Worm (Caenorhabditis elegans) whole organism, L2 larva: ENCODE data around the gene D1022.5.
"Not testable (repeated sequence)": the region's sequence is repeated elsewhere in the genome, so short reads cannot be mapped to it uniquely, and the experiment has no call there.

Experiments
- C34F6.9 ChIP-seq: fragments of 150-350 bp; optimal IDR thresholded peaks from 2 replicates; lab custom pipeline; 2014; ENCODE audit warnings: missing biosample characterization, missing genetic modification characterization
- F13H6.1 ChIP-seq: sonication (generic microtip); optimal IDR thresholded peaks from 2 replicates; lab custom pipeline; 2016; ENCODE audit warnings: missing genetic modification characterization, missing compliant biosample characterization
- R02D3.7 ChIP-seq: fragments of 150-350 bp; optimal IDR thresholded peaks from 2 replicates; lab custom pipeline; 2014; ENCODE audit warnings: missing biosample characterization, missing genetic modification characterization
- Y55F3AM.14 ChIP-seq: fragments of 200-800 bp; sonication (Bioruptor generic); optimal IDR thresholded peaks from 2 replicates; lab custom pipeline; 2018; ENCODE audit warnings: mild to moderate bottlenecking, missing genetic modification characterization, missing compliant biosample characterization
- aly-2 ChIP-seq: fragments of 150-350 bp; optimal IDR thresholded peaks from 2 replicates; lab custom pipeline; 2014; ENCODE audit warnings: missing biosample characterization, missing genetic modification characterization
- blmp-1 ChIP-seq: sonication (generic microtip); optimal IDR thresholded peaks from 2 replicates; lab custom pipeline; 2017; ENCODE audit warnings: missing genetic modification characterization, mild to moderate bottlenecking, missing compliant biosample characterization, antibody characterized with exemption, moderate library complexity; ENCODE audit not compliant: insufficient read depth
- ceh-16 ChIP-seq: fragments of 150-350 bp; optimal IDR thresholded peaks from 2 replicates; lab custom pipeline; 2014; ENCODE audit warnings: missing biosample characterization, missing genetic modification characterization
- ceh-82 ChIP-seq: fragments of 150-350 bp; optimal IDR thresholded peaks from 2 replicates; lab custom pipeline; 2014; ENCODE audit warnings: missing biosample characterization, missing genetic modification characterization
- crh-2 ChIP-seq: sonication (generic microtip); optimal IDR thresholded peaks from 2 replicates; lab custom pipeline; 2017; ENCODE audit warnings: missing biosample characterization, missing genetic modification characterization
- dmd-4 ChIP-seq: sonication (generic microtip); optimal IDR thresholded peaks from 2 replicates; lab custom pipeline; 2017; ENCODE audit warnings: missing biosample characterization, missing genetic modification characterization
- egl-27 ChIP-seq: sonication (generic microtip); optimal IDR thresholded peaks from 3 replicates; lab custom pipeline; 2017; ENCODE audit warnings: missing biosample characterization, missing genetic modification reagents, missing genetic modification characterization
- fos-1 ChIP-seq: fragments of 150-350 bp; optimal IDR thresholded peaks from 2 replicates; lab custom pipeline; 2014; ENCODE audit warnings: missing biosample characterization, missing genetic modification characterization
- gmeb-1 ChIP-seq: fragments of 150-350 bp; optimal IDR thresholded peaks from 2 replicates; lab custom pipeline; 2014; ENCODE audit warnings: missing biosample characterization, missing genetic modification characterization
- lin-11 ChIP-seq: fragments of 150-350 bp; sonication (generic microtip); optimal IDR thresholded peaks from 2 replicates; lab custom pipeline; 2014; ENCODE audit warnings: missing biosample characterization, missing genetic modification characterization, inconsistent platforms, mixed read lengths
- lin-13 ChIP-seq: fragments of 150-350 bp; optimal IDR thresholded peaks from 2 replicates; lab custom pipeline; 2014; ENCODE audit warnings: missing biosample characterization, missing genetic modification reagents, missing genetic modification characterization
- lin-39 ChIP-seq: fragments of 150-350 bp; optimal IDR thresholded peaks from 2 replicates; lab custom pipeline; 2014; ENCODE audit warnings: missing biosample characterization, missing genetic modification reagents, missing genetic modification characterization
- lsy-2 ChIP-seq, 2 experiments: fragments of 150-350 bp in 1 of 2; sonication (generic microtip) in 1 of 2; optimal IDR thresholded peaks; 2 replicates each; lab custom pipeline; 2014 to 2017; ENCODE audit warnings: missing biosample characterization in 2 of 2, missing genetic modification characterization in 2 of 2
- mab-5 ChIP-seq: fragments of 150-350 bp; optimal IDR thresholded peaks from 2 replicates; lab custom pipeline; 2014; ENCODE audit warnings: missing biosample characterization, missing genetic modification characterization
- mbf-1 ChIP-seq: sonication (generic microtip); optimal IDR thresholded peaks from 2 replicates; lab custom pipeline; 2017; ENCODE audit warnings: missing biosample characterization, missing genetic modification characterization
- mdl-1 ChIP-seq, 2 experiments: fragments of 150-350 bp in 1 of 2; sonication (generic microtip) in 1 of 2; optimal IDR thresholded peaks; 2 replicates each; lab custom pipeline; 2017; ENCODE audit warnings: missing biosample characterization in 2 of 2, missing genetic modification characterization in 2 of 2
- nhr-10 ChIP-seq: sonication (generic microtip); optimal IDR thresholded peaks from 2 replicates; lab custom pipeline; 2017; ENCODE audit warnings: missing biosample characterization, missing genetic modification characterization
- nhr-11 ChIP-seq: fragments of 150-350 bp; optimal IDR thresholded peaks from 2 replicates; lab custom pipeline; 2014; ENCODE audit warnings: missing biosample characterization, missing genetic modification characterization
- nhr-129 ChIP-seq: fragments of 150-350 bp; optimal IDR thresholded peaks from 2 replicates; lab custom pipeline; 2014; ENCODE audit warnings: missing biosample characterization, missing genetic modification characterization
- nhr-21 ChIP-seq: fragments of 150-350 bp; optimal IDR thresholded peaks from 2 replicates; lab custom pipeline; 2014; ENCODE audit warnings: missing biosample characterization, missing genetic modification characterization
- nhr-23 ChIP-seq: fragments of 150-350 bp; optimal IDR thresholded peaks from 2 replicates; lab custom pipeline; 2014; ENCODE audit warnings: missing biosample characterization, missing genetic modification reagents, missing genetic modification characterization
- nhr-237 ChIP-seq: fragments of 150-350 bp; optimal IDR thresholded peaks from 2 replicates; lab custom pipeline; 2014; ENCODE audit warnings: missing biosample characterization, missing genetic modification characterization
- nhr-6 ChIP-seq: fragments of 150-350 bp; optimal IDR thresholded peaks from 2 replicates; lab custom pipeline; 2014; ENCODE audit warnings: missing biosample characterization, missing genetic modification characterization
- nhr-77 ChIP-seq: fragments of 150-350 bp; optimal IDR thresholded peaks from 2 replicates; lab custom pipeline; 2014; ENCODE audit warnings: missing biosample characterization, missing genetic modification characterization
- sem-4 ChIP-seq: fragments of 150-350 bp; optimal IDR thresholded peaks from 2 replicates; lab custom pipeline; 2014; ENCODE audit warnings: missing biosample characterization, missing genetic modification reagents, missing genetic modification characterization
- skn-1 ChIP-seq: sonication (generic microtip); optimal IDR thresholded peaks from 2 replicates; lab custom pipeline; 2017; ENCODE audit warnings: missing biosample characterization, missing genetic modification characterization
- sma-9 ChIP-seq, 2 experiments: fragments of 150-350 bp in 1 of 2; sonication (generic microtip) in 1 of 2; optimal IDR thresholded peaks; 2 replicates each; lab custom pipeline; 2014 to 2016; ENCODE audit warnings: missing genetic modification characterization in 2 of 2, mild to moderate bottlenecking in 1 of 2, missing biosample characterization in 1 of 2, missing compliant biosample characterization in 1 of 2, missing genetic modification reagents in 1 of 2, moderate library complexity in 1 of 2
- snpc-4 ChIP-seq: fragments of 150-350 bp; optimal IDR thresholded peaks from 2 replicates; lab custom pipeline; 2014; ENCODE audit warnings: missing biosample characterization, missing genetic modification characterization
- unc-39 ChIP-seq: fragments of 150-350 bp; optimal IDR thresholded peaks from 2 replicates; lab custom pipeline; 2014; ENCODE audit warnings: missing biosample characterization, missing genetic modification characterization
- unc-62 ChIP-seq: fragments of 150-350 bp; optimal IDR thresholded peaks from 2 replicates; lab custom pipeline; 2014; ENCODE audit warnings: missing biosample characterization, missing genetic modification reagents, missing genetic modification characterization
- zag-1 ChIP-seq: fragments of 150-350 bp; optimal IDR thresholded peaks from 2 replicates; lab custom pipeline; 2014; ENCODE audit warnings: missing biosample characterization, missing genetic modification characterization
- ztf-4 ChIP-seq: fragments of 150-350 bp; optimal IDR thresholded peaks from 2 replicates; lab custom pipeline; 2014; ENCODE audit warnings: missing biosample characterization, missing genetic modification characterization

Gene D1022.5

DNA sequence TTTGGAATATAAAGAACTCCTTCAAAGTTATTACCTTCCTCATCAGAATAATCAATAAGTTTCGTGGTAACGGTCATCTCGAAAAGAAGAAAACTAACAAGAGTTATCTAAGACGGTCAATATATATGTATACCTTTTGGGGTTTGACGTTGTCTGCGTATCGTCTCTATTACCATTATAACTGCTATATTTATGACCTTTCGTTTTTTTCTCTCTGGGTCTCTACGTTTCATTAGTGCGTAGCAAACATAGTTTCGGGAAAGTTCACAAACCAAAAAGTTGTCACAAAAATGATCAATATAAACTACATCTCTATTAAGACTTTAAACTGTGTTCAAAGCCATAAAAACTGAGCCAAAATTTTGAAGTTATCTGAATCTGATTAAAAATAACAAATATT is 1.4 kb downstream of the D1022.5 start, which contains the start of gene D1022.4 (continued):
- TF ChIP-seq dmd-4 (no peak), ztf-4 (tag; lab: Kevin White, UChicago) (no peak), mab-5 (tag; lab: Kevin White, UChicago) (no peak), snpc-4 (no peak), lin-11 (tag; lab: Kevin White, UChicago) (no peak), fos-1 (peak; percentile 57), mbf-1 (tag; lab: Kevin White, UChicago) (no peak)

DNA sequence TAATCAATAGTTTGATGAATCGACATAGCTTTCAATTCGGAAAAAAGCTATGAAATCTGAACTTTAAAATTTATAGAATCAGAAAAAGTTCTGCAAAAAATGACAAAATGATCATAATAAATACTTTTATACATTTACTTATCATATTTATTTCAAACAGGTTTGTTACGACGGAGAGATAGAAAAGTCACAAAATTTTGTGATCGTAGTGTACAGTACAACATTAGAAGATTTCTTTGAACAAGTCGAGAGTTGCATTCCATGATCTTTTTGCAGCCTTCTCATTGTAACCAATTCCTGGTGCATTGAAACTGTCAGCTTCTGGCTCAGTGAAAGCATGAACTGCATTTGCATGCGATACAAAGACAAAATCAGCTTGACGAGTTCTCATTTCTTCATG is 2.4 kb downstream of the D1022.5 start, which contains the start of gene D1022.3:
TSS of gene D1022.3 (minus strand) at position 101 of the 400 bp plus-strand sequence.
- TF ChIP-seq aly-2 (tag; lab: Kevin White, UChicago) (no peak), nhr-23 (tag; lab: Kevin White, UChicago) (no peak), R02D3.7 (tag; lab: Kevin White, UChicago) (no peak), F13H6.1 (tag; lab: Kevin White, UChicago) (no peak), gmeb-1 (no peak), unc-39 (no peak), mab-5 (tag; lab: Kevin White, UChicago) (no peak), sem-4 (tag; lab: Kevin White, UChicago) (no peak), crh-2 (tag; lab: Kevin White, UChicago) (no peak), ceh-82 (tag; lab: Kevin White, UChicago) (no peak)

DNA sequence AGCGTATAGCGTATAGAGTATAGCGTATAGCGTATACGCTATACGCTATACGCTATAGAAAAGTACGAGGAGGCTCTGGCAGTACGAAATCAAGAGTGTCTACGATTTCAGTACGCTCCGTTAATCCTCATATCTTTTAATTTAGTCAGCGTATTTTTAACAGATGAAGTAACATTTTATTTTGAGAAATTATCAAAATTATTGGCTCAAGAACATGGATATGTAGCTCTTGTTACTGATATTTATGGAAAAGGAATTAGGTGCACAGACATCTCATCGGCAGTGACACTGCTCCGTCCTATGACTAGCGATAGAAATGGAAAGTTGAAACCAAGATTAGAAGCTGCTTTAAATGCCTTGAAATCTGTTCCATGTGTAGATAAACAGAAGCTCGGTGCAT is 23.6 kb downstream of the D1022.5 start, which contains the start of gene K02A2.1:
TSS of gene K02A2.1 (plus strand) at position 301 of the 400 bp plus-strand sequence.
- not testable (repeated sequence) for TF ChIP-seq unc-62 (GFP tag; lab: Kevin White, UChicago); Y55F3AM.14 (GFP tag; lab: Kevin White, UChicago); zag-1 (tag; lab: Kevin White, UChicago)
- TF ChIP-seq, all 48 proteins: peak for 0; not testable (repeated sequence) for 48

DNA sequence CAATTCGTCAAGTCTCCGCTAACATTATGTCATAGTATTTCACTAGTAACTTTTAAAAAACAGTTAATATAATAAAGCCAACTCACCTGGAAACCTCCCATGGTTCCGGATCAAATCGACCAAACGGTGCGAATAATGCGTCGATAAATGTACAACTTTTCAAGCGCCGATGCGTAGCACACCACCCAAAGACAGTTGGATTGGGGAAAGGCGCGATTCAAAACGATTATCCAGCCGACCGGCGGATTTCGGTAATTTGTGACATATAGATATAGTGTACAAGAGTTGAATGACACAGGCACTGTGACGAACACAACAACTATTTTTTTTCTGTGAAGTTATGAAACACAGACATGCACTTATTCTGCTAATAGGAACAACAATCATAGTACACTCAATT is 24.4 kb downstream of the D1022.5 start, which contains the start of gene kcc-3:
TSS of gene kcc-3 (minus strand) at position 101 of the 400 bp plus-strand sequence.
- TF ChIP-seq nhr-129 (tag; lab: Kevin White, UChicago) (no peak), C34F6.9 (tag; lab: Kevin White, UChicago) (no peak), nhr-21 (tag; lab: Kevin White, UChicago) (no peak), snpc-4 (no peak), blmp-1 (tag; lab: Kevin White, UChicago) (no peak), Y55F3AM.14 (GFP tag; lab: Kevin White, UChicago) (no peak), lin-11 (tag; lab: Kevin White, UChicago) (no peak)
- TF ChIP-seq, all 48 proteins: peak for 0

DNA sequence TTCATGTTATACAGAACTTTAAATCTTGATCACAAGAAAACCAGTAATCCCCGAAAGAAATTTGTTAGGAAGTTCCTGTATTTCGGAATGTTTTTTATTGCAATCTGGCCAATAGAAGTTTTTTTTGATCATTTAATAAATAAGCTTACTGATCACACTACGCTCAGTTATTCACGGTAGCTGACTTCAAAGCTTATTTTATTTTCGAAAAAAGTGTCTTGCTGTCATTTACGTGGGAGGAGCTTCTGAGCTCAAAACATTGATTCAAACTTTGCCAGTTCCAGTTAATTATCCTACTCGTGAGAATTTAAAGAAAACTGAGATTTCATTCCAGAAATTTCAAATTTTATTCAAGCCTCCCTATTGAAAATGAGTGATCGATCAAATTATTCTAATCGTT is 26.3 kb downstream of the D1022.5 start, which contains the start of gene srd-54:
TSS of gene srd-54 (plus strand) at position 301 of the 400 bp plus-strand sequence.
- TF ChIP-seq blmp-1 (tag; lab: Kevin White, UChicago) (no peak), unc-62 (GFP tag; lab: Kevin White, UChicago) (no peak), sma-9 (GFP tag; optimal IDR thresholded peaks at IDR 0.05; lab: Kevin White, UChicago) (no peak), sma-9 (tag; optimal IDR thresholded peaks at IDR 0.05; lab: Kevin White, UChicago) (no peak), snpc-4 (no peak), egl-27 (tag; lab: Kevin White, UChicago) (no peak), mdl-1 (tag; optimal IDR thresholded peaks at IDR 0.05; lab: Kevin White, UChicago) (no peak), nhr-11 (tag; lab: Kevin White, UChicago) (no peak), nhr-23 (tag; lab: Kevin White, UChicago) (no peak)
- TF ChIP-seq, all 48 proteins: peak for 0

DNA sequence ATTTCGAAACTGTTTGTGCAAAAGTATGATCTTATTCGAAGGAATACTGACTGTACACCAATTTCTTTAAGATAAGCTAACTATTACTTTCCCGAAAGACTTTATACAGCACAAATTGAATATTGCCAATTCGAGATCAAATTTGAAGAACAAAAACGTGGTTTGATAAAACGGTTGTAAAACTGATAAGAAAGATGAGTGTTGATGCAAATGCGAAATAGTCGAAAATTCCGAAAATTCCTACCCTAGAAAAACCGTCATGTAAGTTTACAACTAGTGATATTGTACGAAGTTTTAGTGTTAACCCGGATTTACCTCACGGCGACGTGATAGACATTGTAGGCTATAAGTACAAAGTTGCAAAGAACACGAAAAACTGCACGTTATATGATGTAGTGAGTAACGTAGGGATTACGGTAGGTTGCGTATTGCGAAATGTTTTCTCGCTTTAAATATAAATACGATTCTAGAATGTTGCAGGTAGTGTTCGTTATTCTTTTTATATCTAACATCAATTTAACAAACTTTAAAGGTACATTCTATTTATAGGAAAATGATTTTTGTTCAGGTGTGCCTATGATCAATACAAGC is 37.7 kb downstream of the D1022.5 start:
- TF ChIP-seq unc-39 (no peak), nhr-6 (tag; lab: Kevin White, UChicago) (no peak), C34F6.9 (tag; lab: Kevin White, UChicago) (no peak), gmeb-1 (no peak), crh-2 (tag; lab: Kevin White, UChicago) (peak; percentile 38), mdl-1 (tag; optimal IDR thresholded peaks at IDR 0.05; lab: Kevin White, UChicago) (no peak), nhr-237 (tag; lab: Kevin White, UChicago) (no peak), nhr-10 (tag; lab: Kevin White, UChicago) (no peak), skn-1 (tag; lab: Kevin White, UChicago) (no peak), sma-9 (GFP tag; optimal IDR thresholded peaks at IDR 0.05; lab: Kevin White, UChicago) (peak; percentile 38), sma-9 (tag; optimal IDR thresholded peaks at IDR 0.05; lab: Kevin White, UChicago) (no peak), aly-2 (tag; lab: Kevin White, UChicago) (no peak), lin-13 (GFP tag; lab: Kevin White, UChicago) (no peak), lin-39 (tag; lab: Kevin White, UChicago) (no peak), nhr-23 (tag; lab: Kevin White, UChicago) (no peak), ceh-16 (no peak), lin-11 (tag; lab: Kevin White, UChicago) (no peak), ztf-4 (tag; lab: Kevin White, UChicago) (no peak), fos-1 (peak; percentile 27), mbf-1 (tag; lab: Kevin White, UChicago) (no peak), F13H6.1 (tag; lab: Kevin White, UChicago) (no peak), lsy-2 (tag; optimal IDR thresholded peaks at IDR 0.05; lab: Kevin White, UChicago) (peak in 1 of 2 experiments; percentile 62), nhr-77 (tag; lab: Kevin White, UChicago) (no peak), zag-1 (tag; lab: Kevin White, UChicago) (no peak), snpc-4 (no peak), nhr-129 (tag; lab: Kevin White, UChicago) (peak; percentile 83)
